Fruit fly (Drosophila melanogaster) ovary, adult (tissue): ENCODE results near the gene Send1.

Experiments
- CG17801 ChIP-seq: fragments of 200-800 bp; optimal IDR thresholded peaks from 2 replicates; lab custom pipeline; 2019; ENCODE audit warnings: missing biosample characterization, mild to moderate bottlenecking, missing genetic modification characterization, moderate library complexity; ENCODE audit not compliant: partially characterized antibody

The Send1 gene

dm6 chr2L:2240493-2240892, 14.4 kb downstream of the Send1 start, which contains the start of gene Tengl1:
Gene Tengl1 (minus strand): TSS chr2L:2240593.
- TF ChIP-seq CG17801 (GFP tag; lab: Kevin White, UChicago), result no peak

- TF ChIP-seq CG17801 (GFP tag; lab: Kevin White, UChicago), result no peak
These were observed 15.6 kb downstream of the Send1 start, which contains the start of gene Tengl2 for dm6 chr2L:2239284-2239683. Gene Tengl2 (minus strand): TSS chr2L:2239384.

dm6 chr2L:2238151-2238550, 16.7 kb downstream of the Send1 start, which contains the start of gene Tengl3:
Gene Tengl3 (minus strand): TSS chr2L:2238251.
- TF ChIP-seq CG17801 (GFP tag; lab: Kevin White, UChicago), result no peak

dm6 chr2L:2236722-2237121, 18.1 kb downstream of the Send1 start, which contains the start of gene Sec24CD:
Gene Sec24CD (minus strand): TSS chr2L:2236844.
- TF ChIP-seq CG17801 (GFP tag; lab: Kevin White, UChicago), result peak; percentile 77

- no peak for TF ChIP-seq CG17801 (GFP tag; lab: Kevin White, UChicago)
These were observed 26.5 kb downstream of the Send1 start for dm6 chr2L:2228179-2228849.

dm6 chr2L:2227316-2227715, 27.5 kb downstream of the Send1 start:
- TF ChIP-seq CG17801 (GFP tag; lab: Kevin White, UChicago), result peak; percentile 35

dm6 chr2L:2226259-2227121, 28.4 kb downstream of the Send1 start, which contains the start of the genes CG15387 and sau:
Gene CG15387 (minus strand): TSS chr2L:2226294.
Gene sau (plus strand): TSS chr2L:2226342.
- TF ChIP-seq CG17801 (GFP tag; lab: Kevin White, UChicago), result peak; percentile 86

- TF ChIP-seq CG17801 (GFP tag; lab: Kevin White, UChicago), result no peak
These were observed 32.5 kb downstream of the Send1 start for dm6 chr2L:2222377-2222776.

- TF ChIP-seq CG17801 (GFP tag; lab: Kevin White, UChicago), result peak; percentile 99
These were observed 33.1 kb downstream of the Send1 start for dm6 chr2L:2221649-2222150.

- no peak for TF ChIP-seq CG17801 (GFP tag; lab: Kevin White, UChicago)
These were observed 34.1 kb downstream of the Send1 start, which contains the start of gene papi for dm6 chr2L:2220573-2221332. Gene papi (plus strand): TSS chr2L:2220748.

dm6 chr2L:2217067-2217684, 37.7 kb downstream of the Send1 start, which contains the start of the genes CG15386, CG42371 and mio:
Gene CG15386 (minus strand): TSS chr2L:2217246.
Gene CG42371 (minus strand): TSS chr2L:2217246.
Gene mio (plus strand): TSS chr2L:2217290.
- TF ChIP-seq CG17801 (GFP tag; lab: Kevin White, UChicago), result peak; percentile 60

- no peak for TF ChIP-seq CG17801 (GFP tag; lab: Kevin White, UChicago)
These were observed 38.8 kb downstream of the Send1 start, which contains the start of gene daed for dm6 chr2L:2216065-2216464. Gene daed (minus strand): TSS chr2L:2216311.

dm6 chr2L:2214004-2214403, 40.8 kb downstream of the Send1 start, which contains the start of the genes Uch and CG34174:
Gene Uch (minus strand): TSS chr2L:2214211.
Gene CG34174 (plus strand): TSS chr2L:2214266.
- TF ChIP-seq CG17801 (GFP tag; lab: Kevin White, UChicago), result peak; percentile 43
